Worm (Caenorhabditis elegans) whole organism, L1 larva: Measurements from ENCODE around the gene Y11D7A.10.
"Not testable (repeated sequence)": the region's sequence is repeated elsewhere in the genome, so short reads cannot be mapped to it uniquely, and the experiment has no call there.

ENCODE experiments used
- C34B4.2 ChIP-seq: sonication (generic microtip); optimal IDR thresholded peaks from 2 replicates; lab custom pipeline; 2017; ENCODE audit warnings: mild to moderate bottlenecking, missing genetic modification characterization, missing compliant biosample characterization
- Y116A8C.19 ChIP-seq: sonication (generic microtip); optimal IDR thresholded peaks from 2 replicates; lab custom pipeline; 2016; ENCODE audit warnings: missing compliant biosample characterization, missing genetic modification characterization, borderline replicate concordance
- aha-1 ChIP-seq: fragments of 150-350 bp; optimal IDR thresholded peaks from 2 replicates; lab custom pipeline; 2014; ENCODE audit warnings: missing biosample characterization, missing genetic modification characterization
- alr-1 ChIP-seq: fragments of 200-800 bp; sonication (Bioruptor generic); optimal IDR thresholded peaks from 2 replicates; lab custom pipeline; 2018; ENCODE audit warnings: borderline replicate concordance, mild to moderate bottlenecking, missing genetic modification characterization, missing compliant biosample characterization
- aly-2 ChIP-seq: fragments of 150-350 bp; optimal IDR thresholded peaks from 2 replicates; lab custom pipeline; 2014; ENCODE audit warnings: missing biosample characterization, missing genetic modification characterization
- blmp-1 ChIP-seq: fragments of 150-350 bp; optimal IDR thresholded peaks from 2 replicates; lab custom pipeline; 2014; ENCODE audit warnings: missing biosample characterization, missing genetic modification characterization
- ceh-90 ChIP-seq: sonication (generic microtip); optimal IDR thresholded peaks from 2 replicates; lab custom pipeline; 2016; ENCODE audit warnings: missing genetic modification characterization, missing compliant biosample characterization
- ces-1 ChIP-seq: fragments of 150-350 bp; optimal IDR thresholded peaks from 2 replicates; lab custom pipeline; 2014; ENCODE audit warnings: missing biosample characterization, missing genetic modification reagents, missing genetic modification characterization
- efl-1 ChIP-seq, 4 experiments: fragments of 150-350 bp; optimal IDR thresholded peaks in 3 of 4; peaks in 1 of 4; 1 replicate in 1 of 4; 2 replicates in 3 of 4; lab custom pipeline; 2014; ENCODE audit warnings: missing biosample characterization in 2 of 4, missing genetic modification characterization in 2 of 4, missing genetic modification reagents in 2 of 4
- elt-3 ChIP-seq, 6 experiments: fragments of 150-350 bp in 1 of 6; sonication (generic microtip); optimal IDR thresholded peaks; 2 replicates each; lab custom pipeline; 2017 to 2018; ENCODE audit warnings: missing biosample characterization in 6 of 6, missing genetic modification characterization in 6 of 6, inconsistent platforms in 1 of 6
- fkh-4 ChIP-seq: sonication (generic microtip); optimal IDR thresholded peaks from 2 replicates; lab custom pipeline; 2016; ENCODE audit warnings: missing compliant biosample characterization, missing genetic modification characterization, borderline replicate concordance
- hlh-4 ChIP-seq: sonication (generic microtip); optimal IDR thresholded peaks from 2 replicates; lab custom pipeline; 2016; ENCODE audit warnings: mild to moderate bottlenecking, missing genetic modification characterization, missing compliant biosample characterization
- hpl-2 ChIP-seq: fragments of 150-350 bp; optimal IDR thresholded peaks from 2 replicates; lab custom pipeline; 2014; ENCODE audit warnings: missing biosample characterization, missing genetic modification reagents, missing genetic modification characterization
- irx-1 ChIP-seq: sonication (generic microtip); optimal IDR thresholded peaks from 2 replicates; lab custom pipeline; 2016; ENCODE audit warnings: missing genetic modification characterization, missing compliant biosample characterization
- isw-1 ChIP-seq: fragments of 200-800 bp; sonication (Bioruptor generic); IDR thresholded peaks from 2 replicates; pipeline ENCODE4 v1.3.6; 2022; ENCODE audit warnings: missing genetic modification characterization, missing compliant biosample characterization
- lin-14 ChIP-seq: fragments of 200-800 bp; sonication (Bioruptor generic); optimal IDR thresholded peaks from 2 replicates; lab custom pipeline; 2018; ENCODE audit warnings: mild to moderate bottlenecking, missing genetic modification characterization, moderate library complexity, missing compliant biosample characterization
- lir-3 ChIP-seq: sonication (generic microtip); optimal IDR thresholded peaks from 2 replicates; lab custom pipeline; 2016; ENCODE audit warnings: mild to moderate bottlenecking, missing genetic modification characterization, moderate library complexity, missing compliant biosample characterization; ENCODE audit not compliant: poor library complexity
- mef-2 ChIP-seq: fragments of 150-350 bp; optimal IDR thresholded peaks from 2 replicates; lab custom pipeline; 2014; ENCODE audit warnings: missing biosample characterization, missing genetic modification characterization
- nhr-20 ChIP-seq: sonication (generic microtip); optimal IDR thresholded peaks from 2 replicates; lab custom pipeline; 2016; ENCODE audit warnings: mild to moderate bottlenecking, missing genetic modification characterization, missing compliant biosample characterization
- nhr-237 ChIP-seq: fragments of 150-350 bp; optimal IDR thresholded peaks from 2 replicates; lab custom pipeline; 2014; ENCODE audit warnings: missing biosample characterization, missing genetic modification characterization
- nhr-47 ChIP-seq: sonication (generic microtip); optimal IDR thresholded peaks from 2 replicates; lab custom pipeline; 2016; ENCODE audit warnings: mild to moderate bottlenecking, missing genetic modification characterization, moderate library complexity, missing compliant biosample characterization
- nhr-71 ChIP-seq: sonication (generic microtip); optimal IDR thresholded peaks from 2 replicates; lab custom pipeline; 2016; ENCODE audit warnings: mild to moderate bottlenecking, missing genetic modification characterization, moderate library complexity, missing compliant biosample characterization
- nhr-76 ChIP-seq: sonication (generic microtip); optimal IDR thresholded peaks from 2 replicates; lab custom pipeline; 2017; ENCODE audit warnings: missing biosample characterization, missing genetic modification characterization
- nhr-85 ChIP-seq: sonication (generic microtip); peaks from one replicate; lab custom pipeline; 2016; ENCODE audit warnings: missing genetic modification characterization, inconsistent platforms, missing compliant biosample characterization
- pax-3 ChIP-seq: fragments of 200-800 bp; sonication (Bioruptor generic); optimal IDR thresholded peaks from 2 replicates; lab custom pipeline; 2018; ENCODE audit warnings: mild to moderate bottlenecking, missing genetic modification characterization, moderate library complexity, missing compliant biosample characterization
- pqm-1 ChIP-seq: sonication (generic microtip); optimal IDR thresholded peaks from 3 replicates; lab custom pipeline; 2017; ENCODE audit warnings: missing biosample characterization, missing genetic modification characterization
- skn-1 ChIP-seq: fragments of 150-350 bp; optimal IDR thresholded peaks from 2 replicates; lab custom pipeline; 2014; ENCODE audit warnings: missing biosample characterization, missing genetic modification characterization
- snpc-4 ChIP-seq: fragments of 150-350 bp; optimal IDR thresholded peaks from 2 replicates; lab custom pipeline; 2014; ENCODE audit warnings: missing biosample characterization, missing genetic modification characterization
- unc-30 ChIP-seq: sonication (generic microtip); optimal IDR thresholded peaks from 2 replicates; lab custom pipeline; 2017; ENCODE audit warnings: missing biosample characterization, missing genetic modification characterization
- unc-86 ChIP-seq: sonication (generic microtip); optimal IDR thresholded peaks from 2 replicates; lab custom pipeline; 2016; ENCODE audit warnings: missing genetic modification characterization, missing compliant biosample characterization
- unc-98 ChIP-seq: fragments of 200-800 bp; sonication (Bioruptor generic); IDR thresholded peaks from 2 replicates; pipeline ENCODE4 v1.3.6; 2022; ENCODE audit warnings: missing genetic modification characterization, missing compliant biosample characterization
- xbp-1 ChIP-seq: sonication (generic microtip); optimal IDR thresholded peaks from 2 replicates; lab custom pipeline; 2016; ENCODE audit warnings: missing genetic modification characterization, missing compliant biosample characterization
- zip-4 ChIP-seq: fragments of 200-800 bp; sonication (Bioruptor generic); optimal IDR thresholded peaks from 2 replicates; lab custom pipeline; 2018; ENCODE audit warnings: mild to moderate bottlenecking, missing genetic modification characterization, moderate library complexity, missing compliant biosample characterization
- ztf-11 ChIP-seq, 2 experiments: sonication (generic microtip); optimal IDR thresholded peaks; 2 replicates each; lab custom pipeline; 2016 to 2017; ENCODE audit warnings: missing genetic modification characterization in 2 of 2, missing biosample characterization in 1 of 2, missing compliant biosample characterization in 1 of 2

Gene Y11D7A.10

DNA sequence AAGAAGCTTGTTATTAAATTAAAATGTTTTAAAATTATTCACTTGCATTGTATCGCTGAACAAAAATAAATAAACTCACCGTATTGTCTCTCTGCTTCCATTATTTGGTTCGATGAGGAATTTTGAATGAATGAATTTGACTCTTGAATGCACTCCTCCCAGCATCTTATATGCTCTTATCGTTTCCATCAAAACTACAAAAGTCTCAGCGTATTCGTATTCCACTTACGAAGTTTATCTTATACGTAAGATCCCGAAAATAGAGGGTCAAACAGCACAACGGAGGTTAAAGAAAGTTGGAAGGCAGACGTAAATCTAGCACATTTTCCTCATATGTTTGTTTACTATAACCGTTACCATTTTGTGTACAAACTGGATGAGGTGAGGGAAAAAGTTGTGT, 26.7 kb upstream of the Y11D7A.10 start, which contains the start of gene nhr-267:
Gene nhr-267 (minus strand): TSS at position 101 of the 400 bp plus-strand sequence.
- not testable (repeated sequence) for TF ChIP-seq unc-86 (tag; lab: Kevin White, UChicago); ceh-90 (tag; lab: Kevin White, UChicago); unc-98 (GFP tag; lab: Robert Waterston, UW)

DNA sequence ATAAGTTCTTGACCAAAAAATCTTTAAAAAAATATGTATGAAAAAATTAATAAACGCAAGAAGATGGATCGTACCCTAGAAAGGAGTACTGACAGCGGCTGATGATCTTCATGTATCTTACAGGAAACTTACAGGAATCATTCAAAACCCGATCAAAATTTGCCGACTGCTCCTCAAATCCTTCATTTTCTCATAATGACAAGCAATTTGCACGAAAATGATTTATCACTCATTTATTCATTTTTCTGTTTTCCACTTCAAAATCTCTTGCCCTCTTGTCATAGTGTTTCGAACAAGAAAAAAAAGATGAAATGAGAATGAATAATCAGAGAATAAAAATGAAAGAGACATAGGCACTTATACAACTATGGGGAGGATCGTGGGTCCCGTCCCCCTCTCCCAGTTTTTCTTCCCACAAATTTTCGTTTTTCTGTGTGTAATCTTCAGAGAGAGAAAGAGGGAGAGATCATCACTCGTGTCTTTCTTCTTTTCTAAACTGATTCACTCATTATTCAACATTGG, 14.5 kb upstream of the Y11D7A.10 start, which contains the start of gene nmy-3:
Gene nmy-3 (plus strand): TSS at position 472 of the 522 bp plus-strand sequence.
- TF ChIP-seq nhr-237 (tag; lab: Kevin White, UChicago) = no peak
- no peak for TF ChIP-seq unc-30 (tag; lab: Kevin White, UChicago)
- no peak for TF ChIP-seq nhr-20 (tag; lab: Kevin White, UChicago)
- no peak for TF ChIP-seq xbp-1 (tag; lab: Kevin White, UChicago)
- TF ChIP-seq hlh-4 (tag; lab: Kevin White, UChicago) = no peak
- no peak for TF ChIP-seq hpl-2 (GFP tag; lab: Kevin White, UChicago)
- no peak for TF ChIP-seq nhr-76 (tag; lab: Kevin White, UChicago)

DNA sequence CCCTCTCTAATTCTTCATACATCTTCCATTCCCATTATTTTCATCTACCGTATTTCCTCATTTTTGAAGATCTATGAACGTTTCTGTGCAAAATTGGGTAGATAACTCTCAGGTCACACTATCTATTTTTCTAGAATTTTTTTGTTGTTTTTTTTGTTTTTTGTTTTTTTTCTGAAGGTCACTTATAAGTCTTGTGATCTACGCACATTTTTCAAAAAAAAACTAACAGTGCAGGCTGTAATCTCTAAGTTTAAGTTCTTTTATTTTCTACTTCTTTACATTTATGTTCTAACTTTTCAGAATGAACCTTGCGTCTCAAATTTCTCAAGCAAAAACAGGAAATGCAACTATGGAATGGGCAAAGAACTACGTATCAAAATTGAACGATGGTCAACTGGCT, 10.2 kb upstream of the Y11D7A.10 start, which contains the start of gene flh-3:
Gene flh-3 (plus strand): TSS at position 301 of the 400 bp plus-strand sequence.
- no peak for TF ChIP-seq mef-2 (tag; lab: Kevin White, UChicago)
- no peak for TF ChIP-seq lin-14 (GFP tag; lab: Kevin White, UChicago)

DNA sequence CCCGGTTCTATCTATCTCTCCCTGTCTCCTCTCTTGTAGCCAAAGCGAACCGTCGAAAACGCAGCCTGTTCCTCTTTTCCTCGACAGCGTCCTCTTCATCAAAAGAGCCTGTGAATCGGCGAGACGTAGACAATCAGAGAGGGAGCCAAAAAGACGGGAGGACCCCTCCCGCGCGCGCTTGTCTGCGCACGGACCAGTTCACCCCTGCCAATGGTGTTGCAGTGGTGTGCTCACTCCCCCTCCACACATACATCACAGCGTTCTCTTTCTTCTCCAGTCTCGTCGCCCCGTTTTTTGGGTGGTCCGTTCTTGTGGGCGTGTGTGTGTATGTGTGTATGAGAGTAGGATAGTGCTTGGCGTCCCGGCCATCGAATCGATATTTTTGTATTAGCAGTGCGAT, 9.3 kb upstream of the Y11D7A.10 start:
- TF ChIP-seq lir-3 = no peak
- no peak for TF ChIP-seq aha-1 (tag; lab: Kevin White, UChicago)
- no peak for TF ChIP-seq efl-1 (optimal IDR thresholded peaks at IDR 0.05; lab: Kevin White, UChicago)
- peak in 1 of 2 experiments; percentile 11 for TF ChIP-seq efl-1 (GFP tag; optimal IDR thresholded peaks at IDR 0.05 in 1 of 2; lab: Kevin White, UChicago)
- TF ChIP-seq Y116A8C.19 (tag; lab: Kevin White, UChicago) = no peak
- peak in 1 of 2 experiments; percentile 28 for TF ChIP-seq ztf-11 (tag; optimal IDR thresholded peaks at IDR 0.05; lab: Kevin White, UChicago)
- TF ChIP-seq nhr-71 (tag; lab: Kevin White, UChicago) = no peak
- no peak for TF ChIP-seq ceh-90 (tag; lab: Kevin White, UChicago)

DNA sequence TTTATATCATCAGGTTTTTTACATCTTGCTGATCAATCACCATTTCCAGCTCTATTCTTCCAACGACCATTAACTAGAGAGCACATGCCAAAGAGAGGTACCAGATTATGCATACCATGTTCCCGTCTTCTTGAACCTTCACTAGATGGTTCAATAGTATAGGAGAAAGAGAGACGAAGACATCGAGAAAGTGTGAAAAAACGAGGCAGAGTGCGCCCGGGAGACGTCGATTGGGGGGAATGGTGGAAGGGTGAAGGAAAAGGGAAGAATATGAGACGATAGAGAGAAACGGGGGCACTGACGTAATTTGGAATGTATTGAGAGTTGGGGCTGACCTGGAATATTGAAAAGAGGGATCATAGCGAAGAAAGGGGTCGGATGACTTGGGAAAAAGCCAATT, 8.0 kb upstream of the Y11D7A.10 start:
- no peak for TF ChIP-seq nhr-85
- TF ChIP-seq blmp-1 = peak; percentile 56

DNA sequence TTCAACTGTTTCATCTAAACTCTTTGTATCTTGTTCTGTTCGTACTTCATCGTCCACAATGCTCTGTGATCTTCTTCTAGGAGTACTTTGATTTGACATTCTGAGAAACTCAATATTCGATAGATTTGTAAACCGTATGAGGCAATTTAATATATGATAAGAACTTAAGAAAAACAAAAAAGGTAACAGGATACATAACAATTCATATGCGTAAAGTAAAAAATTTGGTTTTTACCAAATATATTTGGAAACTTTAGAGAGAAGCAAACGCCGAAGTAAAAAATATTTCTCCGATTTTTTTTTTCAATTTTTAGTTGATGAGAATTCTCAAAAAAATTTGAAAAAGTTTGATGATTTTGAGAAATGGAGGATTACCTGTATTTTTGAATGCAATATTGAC, 6.9 kb upstream of the Y11D7A.10 start, which contains the start of gene Y11D7A.19:
Gene Y11D7A.19 (minus strand): TSS at position 101 of the 400 bp plus-strand sequence.
- no peak for TF ChIP-seq fkh-4 (tag; lab: Kevin White, UChicago)
- no peak for TF ChIP-seq unc-30 (tag; lab: Kevin White, UChicago)
- no peak for TF ChIP-seq aly-2 (tag; lab: Kevin White, UChicago)
- TF ChIP-seq hlh-4 (tag; lab: Kevin White, UChicago) = no peak
- TF ChIP-seq ces-1 (GFP tag; lab: Kevin White, UChicago) = no peak
- no peak for TF ChIP-seq snpc-4 (tag; lab: Kevin White, UChicago)
- no peak for TF ChIP-seq C34B4.2
- no peak for TF ChIP-seq pax-3 (tag; lab: Kevin White, UChicago)
- no peak for TF ChIP-seq pqm-1 (tag; lab: Kevin White, UChicago)
- TF ChIP-seq aha-1 (tag; lab: Kevin White, UChicago) = no peak
- TF ChIP-seq zip-4 (GFP tag; lab: Kevin White, UChicago) = no peak
- no peak for TF ChIP-seq isw-1 (GFP tag; lab: Robert Waterston, UW)
- no peak for TF ChIP-seq skn-1 (tag; lab: Kevin White, UChicago)
- TF ChIP-seq alr-1 (tag; lab: Kevin White, UChicago) = no peak
- TF ChIP-seq blmp-1 = no peak
- no peak for TF ChIP-seq nhr-47 (tag; lab: Kevin White, UChicago)
- TF ChIP-seq elt-3 (tag; optimal IDR thresholded peaks at IDR 0.05; lab: Kevin White, UChicago) = no peak
- TF ChIP-seq irx-1 (tag; lab: Kevin White, UChicago) = no peak
